Fruit fly (Drosophila melanogaster): Measurements from ENCODE around the gene Odj.

- TF ChIP-seq CG7045 (GFP tag; optimal IDR thresholded peaks at IDR 0.05), result no peak
- no peak for TF ChIP-seq kay (GFP tag; ENCODE audit: borderline replicate concordance)
- TF ChIP-seq CG7101 (tag; optimal IDR thresholded peaks at IDR 0.05), result peak; percentile 33
- peak; percentile 14 for TF ChIP-seq CG33017 (tag; optimal IDR thresholded peaks at IDR 0.05)
- no peak for TF ChIP-seq cic (GFP tag; optimal IDR thresholded peaks at IDR 0.05)
- TF ChIP-seq CG12768 (GFP tag; optimal IDR thresholded peaks at IDR 0.05), result peak; percentile 38
- TF ChIP-seq tj (GFP tag; optimal IDR thresholded peaks at IDR 0.05), result no peak
These were observed 6.0 kb downstream of the Odj start, which contains the start of gene CG17806 for dm6 chr3R:17803025-17803424.
